Fruit fly (Drosophila melanogaster) whole organism: ENCODE results near the gene Snr1.

ENCODE experiments used
- CG8478 ChIP-seq: fragments of >200 bp; optimal IDR thresholded peaks from 2 replicates; lab custom pipeline; 2018; ENCODE audit warnings: inconsistent platforms
- Dll ChIP-seq: fragments of >200 bp; optimal IDR thresholded peaks from 2 replicates; lab custom pipeline; 2017
- EcR ChIP-seq, 2 experiments: fragments of >200 bp; optimal IDR thresholded peaks; 2 replicates each; lab custom pipeline; 2017; ENCODE audit warnings: missing biosample characterization in 2 of 2, missing genetic modification characterization in 2 of 2, missing genetic modification reagents in 2 of 2
- usp ChIP-seq: fragments of >200 bp; optimal IDR thresholded peaks from 2 replicates; lab custom pipeline; 2017; ENCODE audit warnings: missing biosample characterization, missing genetic modification characterization, mixed read lengths

- no peak for TF ChIP-seq Dll (lab: Kevin White, UChicago)
- no peak for TF ChIP-seq EcR (GFP tag; optimal IDR thresholded peaks at IDR 0.05; lab: Kevin White, UChicago)
- TF ChIP-seq CG8478 (lab: Kevin White, UChicago): no peak
- TF ChIP-seq usp (GFP tag; lab: Kevin White, UChicago): no peak
Observed at dm6 chr3R:5454334-5454733, 16.4 kb upstream of the Snr1 start.
